Worm (Caenorhabditis elegans) whole organism, late embryonic: ENCODE measurements around the gene slcr-46.3.
A peak's percentile ranks its signal among the peaks of the same experiment; 100 is the strongest.

Experiments used
- C38D4.7 ChIP-seq: fragments of 200-800 bp; sonication (Bioruptor generic); optimal IDR thresholded peaks from 2 replicates; lab custom pipeline; 2018; ENCODE audit warnings: mild to moderate bottlenecking, missing genetic modification characterization, moderate library complexity, missing compliant biosample characterization
- F13H6.1 ChIP-seq: sonication (generic microtip); optimal IDR thresholded peaks from 2 replicates; lab custom pipeline; 2016; ENCODE audit warnings: missing genetic modification characterization, missing compliant biosample characterization
- K02D7.2 ChIP-seq: sonication (generic microtip); optimal IDR thresholded peaks from 2 replicates; lab custom pipeline; 2017; ENCODE audit warnings: mild to moderate bottlenecking, missing genetic modification characterization, missing compliant biosample characterization
- Y22D7AL.16 ChIP-seq: sonication (generic microtip); optimal IDR thresholded peaks from 2 replicates; lab custom pipeline; 2016; ENCODE audit warnings: missing genetic modification characterization, missing compliant biosample characterization
- ama-1 ChIP-seq: fragments of 150-350 bp; optimal IDR thresholded peaks from 2 replicates; lab custom pipeline; 2014
- ceh-18 ChIP-seq: sonication (generic microtip); optimal IDR thresholded peaks from 2 replicates; lab custom pipeline; 2016; ENCODE audit warnings: missing genetic modification characterization, missing compliant biosample characterization
- ceh-19 ChIP-seq: fragments of 200-800 bp; sonication (Bioruptor generic); optimal IDR thresholded peaks from 2 replicates; lab custom pipeline; 2018; ENCODE audit warnings: mild to moderate bottlenecking, missing genetic modification characterization, missing compliant biosample characterization
- ceh-2 ChIP-seq: sonication (generic microtip); optimal IDR thresholded peaks from 2 replicates; lab custom pipeline; 2016; ENCODE audit warnings: missing genotype, missing genetic modification characterization, missing compliant biosample characterization
- ceh-24 ChIP-seq: sonication (generic microtip); optimal IDR thresholded peaks from 2 replicates; lab custom pipeline; 2016; ENCODE audit warnings: mild to moderate bottlenecking, missing genetic modification characterization, missing compliant biosample characterization
- ceh-30 ChIP-seq: fragments of 150-350 bp; optimal IDR thresholded peaks from 2 replicates; lab custom pipeline; 2014; ENCODE audit warnings: missing biosample characterization, missing genetic modification characterization
- ceh-31 ChIP-seq: sonication (generic microtip); optimal IDR thresholded peaks from 2 replicates; lab custom pipeline; 2016; ENCODE audit warnings: missing genetic modification characterization, missing compliant biosample characterization
- ceh-6 ChIP-seq: fragments of 200-800 bp; sonication (Bioruptor generic); optimal IDR thresholded peaks from 2 replicates; lab custom pipeline; 2018; ENCODE audit warnings: mild to moderate bottlenecking, missing genetic modification characterization, missing compliant biosample characterization
- che-1 ChIP-seq: sonication (generic microtip); optimal IDR thresholded peaks from 2 replicates; lab custom pipeline; 2016; ENCODE audit warnings: mild to moderate bottlenecking, missing genetic modification characterization, missing compliant biosample characterization
- elt-2 ChIP-seq: sonication (generic microtip); optimal IDR thresholded peaks from 2 replicates; lab custom pipeline; 2016; ENCODE audit warnings: missing genetic modification reagents, missing genetic modification characterization, missing compliant biosample characterization
- ets-4 ChIP-seq: sonication (generic microtip); optimal IDR thresholded peaks from 2 replicates; lab custom pipeline; 2016; ENCODE audit warnings: missing genetic modification characterization, missing compliant biosample characterization
- fax-1 ChIP-seq: sonication (generic microtip); optimal IDR thresholded peaks from 2 replicates; lab custom pipeline; 2016; ENCODE audit warnings: missing genotype, missing genetic modification characterization, missing compliant biosample characterization
- hlh-6 ChIP-seq: sonication (generic microtip); optimal IDR thresholded peaks from 2 replicates; lab custom pipeline; 2016; ENCODE audit warnings: missing genotype, missing genetic modification characterization, missing compliant biosample characterization
- hlh-8 ChIP-seq: sonication (generic microtip); optimal IDR thresholded peaks from 2 replicates; lab custom pipeline; 2016; ENCODE audit warnings: missing genotype, missing genetic modification characterization, missing compliant biosample characterization
- madf-2 ChIP-seq: sonication (generic microtip); optimal IDR thresholded peaks from 2 replicates; lab custom pipeline; 2017; ENCODE audit warnings: missing genetic modification characterization, missing compliant biosample characterization
- nfya-1 ChIP-seq: sonication (generic microtip); optimal IDR thresholded peaks from 2 replicates; lab custom pipeline; 2017; ENCODE audit warnings: missing genetic modification characterization, mild to moderate bottlenecking, missing compliant biosample characterization, antibody characterized with exemption, moderate library complexity
- nhr-11 ChIP-seq: fragments of 150-350 bp; optimal IDR thresholded peaks from 2 replicates; lab custom pipeline; 2014; ENCODE audit warnings: missing biosample characterization, missing genetic modification characterization
- nhr-232 ChIP-seq: sonication (generic microtip); optimal IDR thresholded peaks from 2 replicates; lab custom pipeline; 2016; ENCODE audit warnings: missing genetic modification characterization, missing compliant biosample characterization
- odd-2 ChIP-seq: sonication (generic microtip); optimal IDR thresholded peaks from 2 replicates; lab custom pipeline; 2017; ENCODE audit warnings: antibody characterized with exemption, mild to moderate bottlenecking, missing genetic modification characterization, missing compliant biosample characterization
- pqm-1 ChIP-seq: sonication (generic microtip); optimal IDR thresholded peaks from 2 replicates; lab custom pipeline; 2016; ENCODE audit warnings: missing genetic modification characterization, missing compliant biosample characterization
- pros-1 ChIP-seq: fragments of 150-350 bp; optimal IDR thresholded peaks from 2 replicates; lab custom pipeline; 2014; ENCODE audit warnings: missing biosample characterization, missing genetic modification reagents, missing genetic modification characterization
- rnt-1 ChIP-seq: sonication (generic microtip); optimal IDR thresholded peaks from 2 replicates; lab custom pipeline; 2016; ENCODE audit warnings: missing genetic modification characterization, missing compliant biosample characterization
- sdc-2 ChIP-seq: sonication (generic microtip); optimal IDR thresholded peaks from 2 replicates; lab custom pipeline; 2016; ENCODE audit warnings: missing genotype, missing genetic modification characterization, missing compliant biosample characterization
- sox-4 ChIP-seq: sonication (generic microtip); optimal IDR thresholded peaks from 2 replicates; lab custom pipeline; 2017; ENCODE audit warnings: mild to moderate bottlenecking, missing genetic modification characterization, inconsistent platforms, missing compliant biosample characterization
- syd-9 ChIP-seq: sonication (generic microtip); optimal IDR thresholded peaks from 2 replicates; lab custom pipeline; 2016; ENCODE audit warnings: mild to moderate bottlenecking, missing genetic modification characterization, moderate library complexity, missing compliant biosample characterization
- tbx-2 ChIP-seq: sonication (generic microtip); optimal IDR thresholded peaks from 2 replicates; lab custom pipeline; 2016; ENCODE audit warnings: missing genetic modification characterization, missing compliant biosample characterization
- unc-55 ChIP-seq: sonication (generic microtip); optimal IDR thresholded peaks from 2 replicates; lab custom pipeline; 2017; ENCODE audit warnings: missing biosample characterization, missing genetic modification reagents, missing genetic modification characterization
- ztf-16 ChIP-seq: sonication (generic microtip); optimal IDR thresholded peaks from 2 replicates; lab custom pipeline; 2017; ENCODE audit warnings: missing genetic modification characterization, missing compliant biosample characterization

slcr-46.3 gene

ce11 chrV:9730743-9731706 lies 7.1 kb upstream of the slcr-46.3 start (continued):
- peak; percentile 60 for TF ChIP-seq hlh-6 (tag; lab: Kevin White, UChicago)
- TF ChIP-seq F13H6.1 (tag; lab: Kevin White, UChicago) = peak; percentile 94
- TF ChIP-seq ceh-6 (GFP tag; lab: Kevin White, UChicago) = peak; percentile 62
- TF ChIP-seq ceh-19 (GFP tag; lab: Kevin White, UChicago) = peak; percentile 83
- peak; percentile 96 for TF ChIP-seq ceh-18 (tag; lab: Kevin White, UChicago)
- TF ChIP-seq Y22D7AL.16 (tag; lab: Kevin White, UChicago) = no peak
- TF ChIP-seq ets-4 (tag; lab: Kevin White, UChicago) = peak; percentile 83
- TF ChIP-seq C38D4.7 = no peak
- peak; percentile 33 for TF ChIP-seq fax-1
- peak; percentile 88 for TF ChIP-seq hlh-8 (tag; lab: Kevin White, UChicago)
- TF ChIP-seq elt-2 (tag; lab: Kevin White, UChicago) = peak; percentile 82
- no peak for TF ChIP-seq nhr-11 (tag; lab: Kevin White, UChicago)
- peak; percentile 95 for TF ChIP-seq pros-1
- TF ChIP-seq odd-2 (tag; lab: Kevin White, UChicago) = no peak
- TF ChIP-seq K02D7.2 (tag; lab: Kevin White, UChicago) = no peak
- peak; percentile 52 for TF ChIP-seq sox-4
- TF ChIP-seq che-1 (tag; lab: Kevin White, UChicago) = peak; percentile 56
- peak; percentile 91 for TF ChIP-seq ama-1 (lab: Kevin White, UChicago)
- TF ChIP-seq rnt-1 (tag; lab: Kevin White, UChicago) = peak; percentile 94
- TF ChIP-seq, all 69 proteins: peak for 50

- TF ChIP-seq elt-2 (tag; lab: Kevin White, UChicago) (peak; percentile 14), ceh-31 (tag; lab: Kevin White, UChicago) (peak; percentile 2), nfya-1 (peak; percentile 45), hlh-8 (tag; lab: Kevin White, UChicago) (no peak)
These were observed 5.7 kb upstream of the slcr-46.3 start, which contains the start of the genes aagr-3 and drap-1 for ce11 chrV:9729462-9730162. aagr-3 (minus strand) TSS chrV:9729512. drap-1 (plus strand) TSS chrV:9730106.

DNA sequence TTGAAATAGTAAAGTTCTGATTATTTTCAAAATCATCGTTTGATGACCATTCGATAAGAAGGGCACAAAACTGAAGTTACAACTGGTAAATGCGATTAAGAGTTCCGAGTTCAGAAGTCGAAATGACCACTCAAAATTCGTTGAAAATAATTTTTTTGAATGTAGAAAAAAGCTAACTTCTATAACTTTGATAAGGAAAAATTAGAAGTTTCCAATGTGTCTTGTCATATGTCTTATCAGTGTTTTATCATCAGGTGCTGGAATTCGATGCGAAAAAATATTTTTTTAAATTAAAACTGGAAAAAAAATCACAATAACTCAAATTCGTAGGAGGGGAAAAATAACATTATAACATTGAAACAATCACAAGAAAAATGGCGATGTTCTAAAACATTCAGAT lies 1.8 kb upstream of the slcr-46.3 start:
- no peak for TF ChIP-seq elt-2 (tag; lab: Kevin White, UChicago)

ce11 chrV:9716397-9716796 lies 7.5 kb downstream of the slcr-46.3 start, which contains the start of gene str-188:
str-188 (plus strand) TSS chrV:9716697.
- TF ChIP-seq pqm-1 (tag; lab: Kevin White, UChicago) = no peak
- TF ChIP-seq Y22D7AL.16 (tag; lab: Kevin White, UChicago) = no peak
- no peak for TF ChIP-seq ceh-24 (tag; lab: Kevin White, UChicago)
- no peak for TF ChIP-seq ceh-18 (tag; lab: Kevin White, UChicago)
- no peak for TF ChIP-seq madf-2 (tag; lab: Kevin White, UChicago)
- TF ChIP-seq F13H6.1 (tag; lab: Kevin White, UChicago) = no peak
- no peak for TF ChIP-seq tbx-2
- no peak for TF ChIP-seq sdc-2 (tag; lab: Kevin White, UChicago)
- TF ChIP-seq syd-9 (tag; lab: Kevin White, UChicago) = no peak
- TF ChIP-seq ceh-2 = no peak
- no peak for TF ChIP-seq ceh-30 (tag; lab: Kevin White, UChicago)
- TF ChIP-seq ztf-16 = no peak
- TF ChIP-seq unc-55 = no peak
- no peak for TF ChIP-seq nhr-232 (tag; lab: Kevin White, UChicago)
